Fruit fly (Drosophila melanogaster) whole organism, pupa: ENCODE data around the gene Rpt6R.
A peak's percentile ranks its signal among the peaks of the same experiment; 100 is the strongest.

ENCODE experiments used
- CG10348 ChIP-seq: fragments of 200-800 bp; sonication (Bioruptor generic); IDR thresholded peaks from 2 replicates; pipeline ENCODE4 v1.3.6; 2022; ENCODE audit warnings: missing biosample characterization, missing genetic modification characterization
- CG12605 ChIP-seq: fragments of 200-800 bp; sonication (Bioruptor generic); IDR thresholded peaks from 2 replicates; pipeline ENCODE4 v1.3.6; 2022; ENCODE audit warnings: missing biosample characterization, missing genetic modification characterization
- CG13204 ChIP-seq: fragments of 200-800 bp; sonication (Bioruptor generic); optimal IDR thresholded peaks from 2 replicates; lab custom pipeline; 2018; ENCODE audit warnings: missing biosample characterization, mild to moderate bottlenecking, missing genetic modification characterization, moderate library complexity
- CG14655 ChIP-seq: fragments of 200-800 bp; sonication (Bioruptor generic); optimal IDR thresholded peaks from 3 replicates; lab custom pipeline; 2017; ENCODE audit warnings: mild to moderate bottlenecking, missing biosample characterization, missing genetic modification reagents, missing genetic modification characterization
- CG17806 ChIP-seq: fragments of 200-800 bp; sonication (Bioruptor generic); optimal IDR thresholded peaks from 2 replicates; lab custom pipeline; 2018; ENCODE audit warnings: missing biosample characterization, mild to moderate bottlenecking, missing genetic modification characterization, moderate library complexity
- CG32121 ChIP-seq: fragments of 200-800 bp; sonication (Bioruptor generic); IDR thresholded peaks from 2 replicates; pipeline ENCODE4 v1.3.6; 2022; ENCODE audit warnings: missing biosample characterization, missing genetic modification characterization
- CG8159 ChIP-seq: fragments of 200-800 bp; sonication (Bioruptor generic); optimal IDR thresholded peaks from 3 replicates; lab custom pipeline; 2018; ENCODE audit warnings: missing biosample characterization, mild to moderate bottlenecking, missing genetic modification characterization, moderate library complexity
- CG9948 ChIP-seq: fragments of 200-800 bp; sonication (Bioruptor generic); optimal IDR thresholded peaks from 2 replicates; lab custom pipeline; 2018; ENCODE audit warnings: missing biosample characterization, mild to moderate bottlenecking, missing genetic modification characterization, moderate library complexity
- D1 ChIP-seq: fragments of 200-800 bp; sonication (Bioruptor generic); optimal IDR thresholded peaks from 2 replicates; lab custom pipeline; 2018; ENCODE audit warnings: missing biosample characterization, mild to moderate bottlenecking, missing genetic modification characterization, moderate library complexity
- EcR ChIP-seq: fragments of 200-800 bp; sonication (Bioruptor generic); optimal IDR thresholded peaks from 3 replicates; lab custom pipeline; 2019; ENCODE audit warnings: missing biosample characterization, missing genetic modification characterization, mild to moderate bottlenecking, moderate library complexity, missing genetic modification reagents
- Pif1B ChIP-seq: fragments of 200-800 bp; sonication (Bioruptor generic); optimal IDR thresholded peaks from 3 replicates; lab custom pipeline; 2016; ENCODE audit warnings: missing biosample characterization, missing genetic modification characterization
- Snoo ChIP-seq: fragments of 200-800 bp; sonication (Bioruptor generic); optimal IDR thresholded peaks from 3 replicates; lab custom pipeline; 2017; ENCODE audit warnings: missing biosample characterization, mild to moderate bottlenecking, missing genetic modification characterization, inconsistent platforms
- fd96Ca ChIP-seq: fragments of 200-800 bp; sonication (Bioruptor generic); IDR thresholded peaks from 3 replicates; pipeline ENCODE4 v1.3.6; 2022; ENCODE audit warnings: missing biosample characterization, missing genetic modification characterization

- peak; percentile 59 for TF ChIP-seq CG8159 (tag; lab: Kevin White, UChicago)
- peak; percentile 40 for TF ChIP-seq CG9948 (tag; lab: Kevin White, UChicago)
- TF ChIP-seq CG12605 (GFP tag; lab: Robert Waterston, UW) = peak; percentile 54
- TF ChIP-seq CG13204 (GFP tag; lab: Kevin White, UChicago) = no peak
- no peak for TF ChIP-seq EcR (GFP tag; lab: Kevin White, UChicago)
- peak; percentile 67 for TF ChIP-seq CG14655
- TF ChIP-seq fd96Ca (GFP tag; lab: Robert Waterston, UW) = peak; percentile 84
- peak; percentile 55 for TF ChIP-seq CG17806 (tag; lab: Kevin White, UChicago)
- TF ChIP-seq D1 (tag; lab: Kevin White, UChicago) = no peak
- peak; percentile 69; the same call in 1 of the 2 replicates for TF ChIP-seq CG10348
- peak; percentile 81 for TF ChIP-seq CG32121
- TF ChIP-seq Pif1B (GFP tag; lab: Kevin White, UChicago) = peak; percentile 25
- TF ChIP-seq Snoo (tag; lab: Kevin White, UChicago) = peak; percentile 15
These were observed 43.3 kb downstream of the Rpt6R start for dm6 chr3R:30540196-30540595.
